Worm (Caenorhabditis elegans) whole organism, midembryonic: ENCODE results near the gene F43G6.16.

Experiments used
- T22C8.4 ChIP-seq: fragments of 200-800 bp; sonication (Bioruptor generic); IDR thresholded peaks from 2 replicates; pipeline ENCODE4 v1.3.6; 2022; ENCODE audit warnings: missing genetic modification characterization, missing compliant biosample characterization
- cog-1 ChIP-seq: sonication (generic microtip); optimal IDR thresholded peaks from 2 replicates; lab custom pipeline; 2016; ENCODE audit warnings: missing genetic modification characterization, missing compliant biosample characterization
- flt-1 ChIP-seq: fragments of 200-800 bp; sonication (Bioruptor generic); IDR thresholded peaks from 2 replicates; pipeline ENCODE4 v1.3.6; 2022; ENCODE audit warnings: missing genetic modification characterization, missing compliant biosample characterization
- klf-2 ChIP-seq: fragments of 200-800 bp; sonication (Bioruptor generic); conservative IDR thresholded peaks from 2 replicates; pipeline ENCODE4 v1.3.6; 2022; ENCODE audit warnings: missing genetic modification reagents, missing genetic modification characterization, missing compliant biosample characterization
- med-1 ChIP-seq: sonication (generic microtip); optimal IDR thresholded peaks from 2 replicates; lab custom pipeline; 2017; ENCODE audit warnings: missing genetic modification characterization, mild to moderate bottlenecking, missing compliant biosample characterization, antibody characterized with exemption, missing genetic modification reagents; ENCODE audit not compliant: insufficient read depth
- ref-1 ChIP-seq: fragments of 200-800 bp; sonication (Bioruptor generic); conservative IDR thresholded peaks from 2 replicates; pipeline ENCODE4 v1.3.6; 2022; ENCODE audit warnings: missing genetic modification reagents, missing genetic modification characterization, missing compliant biosample characterization
- tab-1 ChIP-seq: fragments of 200-800 bp; sonication (Bioruptor generic); IDR thresholded peaks from 2 replicates; pipeline ENCODE4 v1.3.6; 2022; ENCODE audit warnings: missing genetic modification characterization, missing compliant biosample characterization
- ztf-23 ChIP-seq: fragments of 200-800 bp; sonication (Bioruptor generic); IDR thresholded peaks from 2 replicates; pipeline ENCODE4 v1.3.6; 2022; ENCODE audit warnings: missing genetic modification reagents, missing genetic modification characterization, missing compliant biosample characterization
- ztf-29 ChIP-seq: fragments of 200-800 bp; sonication (Bioruptor generic); IDR thresholded peaks from 2 replicates; pipeline ENCODE4 v1.3.6; 2022; ENCODE audit warnings: missing genetic modification reagents, missing genetic modification characterization, missing compliant biosample characterization

F43G6.16 gene

DNA sequence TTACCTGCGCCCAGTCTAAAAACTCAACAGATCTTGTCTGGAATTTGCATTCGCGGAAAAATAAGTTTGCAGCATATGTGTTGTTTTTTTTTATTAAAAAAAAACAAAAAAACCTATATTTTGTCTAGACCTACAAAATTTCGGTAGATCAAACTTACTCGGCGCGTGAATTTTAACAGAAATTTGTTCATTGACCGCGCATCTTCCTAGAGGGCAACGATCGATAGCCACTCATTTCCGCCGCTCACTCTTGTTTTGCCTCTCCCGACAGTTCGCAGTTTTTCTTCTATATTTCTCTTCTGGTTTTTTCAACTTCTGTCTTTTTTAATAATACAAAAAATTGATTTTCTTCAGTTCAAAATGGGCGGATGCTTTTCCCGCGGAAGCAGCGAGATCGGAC lies 28.0 kb upstream of the F43G6.16 start, which contains the start of gene F43G6.7:
TSS of gene F43G6.7 (plus strand) at position 355 of the 400 bp plus-strand sequence.
- TF ChIP-seq T22C8.4 (GFP tag; lab: Robert Waterston, UW) (no peak), ztf-29 (no peak), ztf-23 (GFP tag; lab: Robert Waterston, UW) (no peak), cog-1 (no peak), tab-1 (GFP tag; lab: Robert Waterston, UW) (no peak), ref-1 (GFP tag; lab: Robert Waterston, UW) (no peak), flt-1 (no peak), klf-2 (no peak), med-1 (GFP tag; lab: Kevin White, UChicago) (no peak)

DNA sequence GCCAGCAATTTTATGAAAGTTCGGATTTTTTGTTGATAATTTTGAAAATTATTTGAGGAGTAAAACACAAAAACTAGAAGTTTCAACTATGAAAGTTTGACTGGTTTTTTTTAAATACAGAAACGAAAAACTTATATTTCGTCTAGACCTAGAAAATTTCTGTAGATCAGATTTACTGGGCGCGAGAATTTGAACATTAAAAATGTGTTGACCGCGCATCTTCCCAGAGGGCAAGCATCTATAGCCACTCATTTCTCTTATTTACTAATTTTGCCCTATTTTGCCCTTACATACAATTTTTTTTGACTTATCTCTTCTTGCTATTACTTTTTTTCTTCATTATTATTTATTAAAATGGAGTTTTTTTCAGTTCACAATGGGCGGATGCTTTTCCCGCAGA lies 26.5 kb upstream of the F43G6.16 start, which contains the start of gene F43G6.10:
TSS of gene F43G6.10 (plus strand) at position 371 of the 400 bp plus-strand sequence.
- TF ChIP-seq cog-1 (no peak), tab-1 (GFP tag; lab: Robert Waterston, UW) (no peak), flt-1 (no peak), T22C8.4 (GFP tag; lab: Robert Waterston, UW) (no peak), ztf-29 (no peak), ref-1 (GFP tag; lab: Robert Waterston, UW) (no peak), ztf-23 (GFP tag; lab: Robert Waterston, UW) (no peak), klf-2 (no peak), med-1 (GFP tag; lab: Kevin White, UChicago) (no peak)

DNA sequence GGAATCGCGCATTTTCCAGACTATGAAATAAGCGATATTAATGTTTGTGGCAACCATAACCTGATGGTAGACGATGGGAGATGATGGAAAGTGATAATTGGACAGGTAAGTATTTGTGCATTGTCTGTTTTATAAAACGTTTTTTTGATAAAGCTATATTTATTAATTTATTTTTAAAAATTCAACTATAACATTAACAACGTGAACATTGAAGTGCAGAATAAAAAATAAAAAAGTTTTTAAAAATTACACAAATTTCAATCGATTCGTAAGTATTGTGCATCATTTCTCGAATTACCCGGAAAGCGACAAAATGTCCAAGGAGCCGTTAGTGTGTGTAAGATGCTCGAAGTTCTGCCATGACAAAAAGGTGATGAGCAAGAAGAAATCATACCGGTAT lies 23.8 kb upstream of the F43G6.16 start, which contains the start of gene jmjd-1.1:
TSS of gene jmjd-1.1 (plus strand) at position 301 of the 400 bp plus-strand sequence.
- no peak for TF ChIP-seq tab-1 (GFP tag; lab: Robert Waterston, UW)
- TF ChIP-seq ztf-29 = no peak
- no peak for TF ChIP-seq ref-1 (GFP tag; lab: Robert Waterston, UW)
- TF ChIP-seq T22C8.4 (GFP tag; lab: Robert Waterston, UW) = no peak
- no peak for TF ChIP-seq cog-1
- no peak for TF ChIP-seq flt-1
- no peak for TF ChIP-seq klf-2
- no peak for TF ChIP-seq med-1 (GFP tag; lab: Kevin White, UChicago)
- no peak for TF ChIP-seq ztf-23 (GFP tag; lab: Robert Waterston, UW)

DNA sequence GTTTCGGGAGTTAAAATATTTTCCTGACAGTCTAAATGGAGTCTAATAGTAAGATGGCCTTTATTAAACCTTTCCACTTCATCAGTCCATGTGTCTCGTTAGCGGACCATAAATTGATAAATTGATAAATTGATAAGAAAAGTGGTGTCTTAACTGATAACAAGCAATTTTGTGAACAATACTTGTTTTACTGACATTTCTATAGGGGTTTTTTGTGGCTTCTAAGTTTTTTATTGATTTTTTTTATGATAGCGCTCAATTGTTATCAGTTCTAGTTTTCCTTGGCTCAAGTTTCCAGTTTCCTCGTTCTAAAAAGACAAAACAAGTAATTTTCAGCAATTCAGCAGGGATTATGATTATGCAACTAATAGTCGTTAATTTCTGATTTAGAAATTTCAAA lies 20.0 kb upstream of the F43G6.16 start, which contains the start of gene F43G6.17:
TSS of gene F43G6.17 (plus strand) at position 301 of the 400 bp plus-strand sequence.
- TF ChIP-seq T22C8.4 (GFP tag; lab: Robert Waterston, UW) (no peak), ztf-23 (GFP tag; lab: Robert Waterston, UW) (no peak), ref-1 (GFP tag; lab: Robert Waterston, UW) (no peak), flt-1 (no peak), med-1 (GFP tag; lab: Kevin White, UChicago) (no peak), klf-2 (no peak), ztf-29 (no peak), cog-1 (no peak), tab-1 (GFP tag; lab: Robert Waterston, UW) (no peak)

DNA sequence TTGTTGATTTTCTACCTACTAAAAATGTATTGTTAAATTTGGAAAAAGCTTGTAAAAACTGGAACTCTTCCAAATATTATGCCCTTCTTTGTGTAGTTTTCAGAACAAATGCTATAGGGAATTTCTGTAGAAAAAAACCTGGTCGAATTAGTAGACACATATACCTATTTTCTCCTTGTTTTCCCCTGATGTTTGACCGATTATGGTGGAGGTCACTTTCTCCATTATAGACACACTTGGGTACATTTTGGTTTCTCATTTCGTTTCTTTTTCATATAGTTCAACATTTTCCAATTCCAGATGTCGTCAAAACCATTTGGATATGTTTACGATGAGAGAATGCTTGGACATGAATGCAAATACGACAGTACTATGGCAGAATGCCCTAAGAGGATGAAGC lies 16.3 kb upstream of the F43G6.16 start, which contains the start of gene hda-5:
TSS of gene hda-5 (plus strand) at position 301 of the 400 bp plus-strand sequence.
- no peak for TF ChIP-seq ztf-29
- no peak for TF ChIP-seq klf-2
- no peak for TF ChIP-seq med-1 (GFP tag; lab: Kevin White, UChicago)
- no peak for TF ChIP-seq ref-1 (GFP tag; lab: Robert Waterston, UW)
- no peak for TF ChIP-seq cog-1

DNA sequence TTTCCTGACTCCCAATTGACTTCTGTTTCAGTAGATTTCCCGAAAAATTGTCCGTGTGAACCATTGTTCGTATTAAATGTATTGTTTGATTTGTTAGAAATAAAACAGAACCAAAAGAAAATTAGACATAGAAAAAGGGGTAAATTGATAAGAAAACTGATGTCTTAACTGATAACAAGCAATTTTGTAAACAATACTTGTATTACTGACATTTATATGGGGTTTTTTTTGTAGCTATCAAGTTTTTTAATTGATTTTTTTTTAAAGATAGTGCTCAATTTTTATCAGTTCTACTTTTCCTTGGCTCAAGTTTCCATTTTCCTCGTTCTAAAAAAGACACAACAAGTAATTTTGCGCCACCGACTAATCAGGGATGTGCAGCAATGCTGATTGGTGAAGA lies 14.8 kb upstream of the F43G6.16 start:
- TF ChIP-seq tab-1 (GFP tag; lab: Robert Waterston, UW) (no peak), T22C8.4 (GFP tag; lab: Robert Waterston, UW) (no peak), ztf-29 (no peak), med-1 (GFP tag; lab: Kevin White, UChicago) (no peak), ref-1 (GFP tag; lab: Robert Waterston, UW) (no peak), klf-2 (no peak), ztf-23 (GFP tag; lab: Robert Waterston, UW) (no peak), flt-1 (no peak), cog-1 (no peak)

DNA sequence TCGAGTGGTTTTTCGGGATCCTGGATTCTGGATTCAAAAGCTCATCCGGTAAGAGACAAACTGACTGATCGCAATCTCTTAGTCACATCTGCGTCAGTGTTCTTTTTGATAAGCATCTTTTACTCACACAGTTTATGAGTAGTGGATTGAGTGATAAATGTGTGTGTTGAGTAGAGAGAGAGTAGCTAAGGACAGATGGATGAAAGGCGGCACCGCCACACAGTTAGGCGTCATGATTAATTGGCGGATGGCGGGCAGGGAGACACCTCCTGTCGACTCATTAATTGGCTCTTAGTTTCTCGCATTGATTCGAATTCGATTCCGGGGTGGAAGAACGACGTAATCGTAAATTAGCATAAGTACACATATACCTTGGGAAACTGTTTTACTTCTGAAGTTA lies 12.0 kb upstream of the F43G6.16 start:
- TF ChIP-seq ztf-23 (GFP tag; lab: Robert Waterston, UW) = no peak
- TF ChIP-seq flt-1 = no peak
- no peak for TF ChIP-seq klf-2
- TF ChIP-seq tab-1 (GFP tag; lab: Robert Waterston, UW) = no peak

DNA sequence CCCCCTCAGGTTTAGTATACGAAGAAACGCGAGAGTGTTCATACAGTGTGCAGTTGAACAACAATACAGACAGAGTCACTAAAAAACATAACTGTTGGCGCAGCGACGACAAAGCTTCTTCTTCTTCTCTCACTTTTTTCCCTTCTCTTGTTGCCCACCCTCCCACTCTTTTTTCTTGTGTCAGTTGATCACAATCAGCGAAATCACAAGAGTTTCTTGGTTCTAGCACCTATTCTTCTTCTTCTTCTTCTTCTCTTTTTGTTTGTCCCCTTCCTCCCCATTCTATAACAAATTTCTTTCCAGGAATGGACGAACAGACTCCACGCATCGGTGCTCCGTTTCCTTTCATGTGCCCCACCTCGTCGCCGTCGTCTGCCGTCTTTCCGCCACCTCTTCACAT lies 8.0 kb upstream of the F43G6.16 start, which contains the start of gene F43G6.4:
TSS of gene F43G6.4 (plus strand) at position 301 of the 400 bp plus-strand sequence.
- TF ChIP-seq flt-1 (no peak), ztf-23 (GFP tag; lab: Robert Waterston, UW) (no peak), klf-2 (no peak), T22C8.4 (GFP tag; lab: Robert Waterston, UW) (no peak), med-1 (GFP tag; lab: Kevin White, UChicago) (no peak), ztf-29 (no peak), tab-1 (GFP tag; lab: Robert Waterston, UW) (no peak), ref-1 (GFP tag; lab: Robert Waterston, UW) (no peak), cog-1 (no peak)

DNA sequence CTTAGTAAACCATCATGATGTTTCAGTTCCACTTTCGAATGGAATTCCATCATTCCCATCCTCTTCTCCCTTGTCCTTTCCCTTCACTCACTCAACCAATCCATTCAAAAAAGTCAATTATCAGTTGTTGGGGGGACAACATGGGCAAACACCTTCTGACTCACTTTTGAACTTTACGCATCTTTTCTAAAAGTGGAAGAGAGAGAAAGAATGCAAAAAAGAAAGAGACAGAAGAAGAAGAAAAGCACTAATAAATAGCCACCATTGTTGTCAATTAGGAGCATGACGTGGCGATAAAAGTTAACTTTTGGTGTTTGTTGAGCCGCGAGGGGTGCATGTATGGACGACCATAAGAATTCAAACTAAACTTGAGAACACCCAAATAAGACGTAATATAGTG lies 5.6 kb upstream of the F43G6.16 start:
- TF ChIP-seq cog-1 = no peak
- TF ChIP-seq klf-2 = no peak
- no peak for TF ChIP-seq flt-1
- TF ChIP-seq ztf-29 = no peak
- TF ChIP-seq T22C8.4 (GFP tag; lab: Robert Waterston, UW) = no peak
- TF ChIP-seq ref-1 (GFP tag; lab: Robert Waterston, UW) = no peak
- TF ChIP-seq ztf-23 (GFP tag; lab: Robert Waterston, UW) = no peak
- TF ChIP-seq med-1 (GFP tag; lab: Kevin White, UChicago) = no peak
- TF ChIP-seq tab-1 (GFP tag; lab: Robert Waterston, UW) = no peak

DNA sequence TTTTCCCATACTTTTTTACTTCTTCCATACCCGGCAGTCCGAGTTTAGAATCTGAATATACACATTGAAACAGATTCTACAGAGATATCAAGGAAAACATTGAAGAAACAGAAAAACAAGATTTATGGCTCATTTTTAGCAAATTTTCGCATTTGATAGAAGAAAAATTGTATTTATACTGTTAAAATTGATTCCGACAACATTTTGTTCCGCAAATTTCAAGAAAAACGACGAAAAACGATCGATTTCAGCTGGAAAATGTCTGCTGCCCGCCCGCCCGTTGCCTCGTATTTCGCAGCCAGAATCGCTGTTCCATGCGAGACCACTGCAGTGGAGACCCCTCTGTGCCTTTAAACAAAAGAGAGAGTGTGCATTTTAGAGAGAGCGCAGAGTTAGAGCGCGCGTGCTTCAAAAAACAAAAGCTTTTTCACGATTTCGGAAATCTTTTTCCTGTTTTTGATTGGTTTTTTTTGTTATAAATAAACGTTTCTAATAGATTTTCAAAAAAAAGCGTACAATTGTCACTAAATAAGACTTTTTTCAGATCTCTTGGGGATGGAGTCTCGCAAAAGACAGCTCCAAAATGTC lies 4.4 kb downstream of the F43G6.16 start, which contains the start of the genes patr-1 and dna-2:
TSS of gene patr-1 (minus strand) at position 51 of the 588 bp plus-strand sequence.
TSS of gene dna-2 (plus strand) at position 538 of the 588 bp plus-strand sequence.
- no peak for TF ChIP-seq cog-1
- no peak for TF ChIP-seq tab-1 (GFP tag; lab: Robert Waterston, UW)
- no peak for TF ChIP-seq med-1 (GFP tag; lab: Kevin White, UChicago)
- TF ChIP-seq flt-1 = no peak
- no peak for TF ChIP-seq klf-2
- no peak for TF ChIP-seq T22C8.4 (GFP tag; lab: Robert Waterston, UW)
- TF ChIP-seq ztf-23 (GFP tag; lab: Robert Waterston, UW) = no peak
- no peak for TF ChIP-seq ref-1 (GFP tag; lab: Robert Waterston, UW)
- no peak for TF ChIP-seq ztf-29
